Fruit fly (Drosophila melanogaster) whole organism, embryonic: Measurements from ENCODE around the gene CG8460.

Source experiments
- Ada2b ChIP-seq: fragments of 200-800 bp; sonication (Bioruptor generic); IDR thresholded peaks from 2 replicates; pipeline ENCODE4 v1.3.6; 2022; ENCODE audit warnings: missing biosample characterization, missing genetic modification characterization
- CG10209 ChIP-seq: fragments of 200-800 bp; sonication (Bioruptor generic); optimal IDR thresholded peaks from 3 replicates; lab custom pipeline; 2017; ENCODE audit warnings: missing biosample characterization, mild to moderate bottlenecking, missing genetic modification characterization, missing genetic modification reagents
- CG11695 ChIP-seq: fragments of 200-800 bp; sonication (Bioruptor generic); IDR thresholded peaks from 3 replicates; pipeline ENCODE4 v1.3.6; 2022; ENCODE audit warnings: missing biosample characterization, missing genetic modification characterization
- CG12071 ChIP-seq: fragments of 200-800 bp; sonication (Bioruptor generic); optimal IDR thresholded peaks from 3 replicates; lab custom pipeline; 2018; ENCODE audit warnings: missing biosample characterization, mild to moderate bottlenecking, missing genetic modification characterization
- CG14441 ChIP-seq: fragments of 200-800 bp; sonication (Bioruptor generic); IDR thresholded peaks from 2 replicates; pipeline ENCODE4 v1.3.6; 2022; ENCODE audit warnings: missing biosample characterization, missing genetic modification characterization
- CG14860 ChIP-seq: fragments of 200-800 bp; sonication (Bioruptor generic); IDR thresholded peaks from 3 replicates; pipeline ENCODE4 v1.3.6; 2022; ENCODE audit warnings: missing biosample characterization, missing genetic modification characterization; ENCODE audit not compliant: partially characterized antibody
- CG15601 ChIP-seq: fragments of 200-800 bp; sonication (Bioruptor generic); optimal IDR thresholded peaks from 3 replicates; lab custom pipeline; 2019; ENCODE audit warnings: missing biosample characterization, mild to moderate bottlenecking, missing genetic modification characterization, moderate library complexity
- CG16779 ChIP-seq: fragments of 200-800 bp; sonication (Bioruptor generic); IDR thresholded peaks from 2 replicates; pipeline ENCODE4 v1.3.6; 2022; ENCODE audit warnings: missing biosample characterization, missing genetic modification characterization
- CG17328 ChIP-seq: fragments of 200-800 bp; sonication (Bioruptor generic); IDR thresholded peaks from 2 replicates; pipeline ENCODE4 v1.3.6; 2022; ENCODE audit warnings: missing biosample characterization, missing genetic modification characterization
- CG17385 ChIP-seq: fragments of 200-800 bp; sonication (Bioruptor generic); optimal IDR thresholded peaks from 3 replicates; lab custom pipeline; 2018; ENCODE audit warnings: missing biosample characterization, mild to moderate bottlenecking, missing genetic modification characterization
- CG2116 ChIP-seq: fragments of 200-800 bp; sonication (Bioruptor generic); optimal IDR thresholded peaks from 3 replicates; lab custom pipeline; 2018; ENCODE audit warnings: missing biosample characterization, mild to moderate bottlenecking, missing genetic modification characterization
- CG33213 ChIP-seq: fragments of 200-800 bp; sonication (Bioruptor generic); optimal IDR thresholded peaks from 3 replicates; lab custom pipeline; 2016; ENCODE audit warnings: missing biosample characterization, missing genetic modification characterization
- CG4360 ChIP-seq: fragments of 200-800 bp; sonication (Bioruptor generic); IDR thresholded peaks from 2 replicates; pipeline ENCODE4 v1.3.6; 2022; ENCODE audit warnings: missing biosample characterization, missing genetic modification characterization
- CG4404 ChIP-seq: fragments of 200-800 bp; sonication (Bioruptor generic); IDR thresholded peaks from 2 replicates; pipeline ENCODE4 v1.3.6; 2022; ENCODE audit warnings: missing biosample characterization, missing genetic modification characterization
- CG5180 ChIP-seq: fragments of 200-800 bp; sonication (Bioruptor generic); optimal IDR thresholded peaks from 3 replicates; lab custom pipeline; 2017; ENCODE audit warnings: missing biosample characterization, missing genetic modification characterization, mild to moderate bottlenecking, moderate library complexity, missing genetic modification reagents
- CG5245 ChIP-seq: fragments of 200-800 bp; sonication (Bioruptor generic); optimal IDR thresholded peaks from 3 replicates; lab custom pipeline; 2016; ENCODE audit warnings: missing biosample characterization, missing genetic modification characterization
- CG8765 ChIP-seq: fragments of 200-800 bp; sonication (Bioruptor generic); IDR thresholded peaks from 2 replicates; pipeline ENCODE4 v1.3.6; 2022; ENCODE audit warnings: missing biosample characterization, missing genetic modification characterization
- CG9437 ChIP-seq: fragments of 200-800 bp; sonication (Bioruptor generic); optimal IDR thresholded peaks from 2 replicates; lab custom pipeline; 2018; ENCODE audit warnings: missing biosample characterization, mild to moderate bottlenecking, missing genetic modification characterization
- CrebB ChIP-seq: fragments of 200-800 bp; sonication (Bioruptor generic); optimal IDR thresholded peaks from 3 replicates; lab custom pipeline; 2018; ENCODE audit warnings: missing biosample characterization, mild to moderate bottlenecking, missing genetic modification characterization
- Dek ChIP-seq: fragments of 200-800 bp; sonication (Bioruptor generic); optimal IDR thresholded peaks from 3 replicates; lab custom pipeline; 2019; ENCODE audit warnings: missing biosample characterization, mild to moderate bottlenecking, missing genetic modification characterization, moderate library complexity
- Hr3 ChIP-seq: fragments of 200-800 bp; sonication (Bioruptor generic); optimal IDR thresholded peaks from 3 replicates; lab custom pipeline; 2016; ENCODE audit warnings: missing biosample characterization, missing genetic modification characterization
- Hr39 ChIP-seq: fragments of >200 bp; optimal IDR thresholded peaks from 2 replicates; lab custom pipeline; 2017
- Hsf ChIP-seq: fragments of 200-800 bp; sonication (Bioruptor generic); optimal IDR thresholded peaks from 3 replicates; lab custom pipeline; 2016; ENCODE audit warnings: missing biosample characterization, missing genetic modification characterization
- Lpt ChIP-seq: fragments of >200 bp; optimal IDR thresholded peaks from 2 replicates; lab custom pipeline; 2018; ENCODE audit warnings: missing biosample characterization, missing genetic modification characterization
- MTF-1 ChIP-seq: fragments of 200-800 bp; sonication (Bioruptor generic); optimal IDR thresholded peaks from 2 replicates; lab custom pipeline; 2018; ENCODE audit warnings: missing biosample characterization, mild to moderate bottlenecking, missing genetic modification characterization, borderline replicate concordance
- Meics ChIP-seq: fragments of 200-800 bp; sonication (Bioruptor generic); optimal IDR thresholded peaks from 2 replicates; lab custom pipeline; 2017; ENCODE audit warnings: missing biosample characterization, mild to moderate bottlenecking, missing genetic modification characterization
- Myb ChIP-seq: fragments of 200-800 bp; sonication (Bioruptor generic); optimal IDR thresholded peaks from 2 replicates; lab custom pipeline; 2016; ENCODE audit warnings: missing biosample characterization, missing genetic modification characterization
- NC2α ChIP-seq: fragments of 200-800 bp; sonication (Bioruptor generic); optimal IDR thresholded peaks from 2 replicates; lab custom pipeline; 2016; ENCODE audit warnings: missing biosample characterization, missing genetic modification characterization
- YL-1 ChIP-seq: fragments of 200-800 bp; sonication (Bioruptor generic); optimal IDR thresholded peaks from 3 replicates; lab custom pipeline; 2017; ENCODE audit warnings: missing biosample characterization, mild to moderate bottlenecking, missing genetic modification characterization
- ash1 ChIP-seq: fragments of 200-800 bp; sonication (Bioruptor generic); optimal IDR thresholded peaks from 2 replicates; lab custom pipeline; 2018; ENCODE audit warnings: missing biosample characterization, mild to moderate bottlenecking, missing genetic modification characterization
- bsh ChIP-seq, 2 experiments: fragments of 200-800 bp; sonication (Bioruptor generic); optimal IDR thresholded peaks; 2 replicates each; lab custom pipeline; 2017 to 2018; ENCODE audit warnings: mild to moderate bottlenecking in 2 of 2, missing biosample characterization in 2 of 2, missing genetic modification characterization in 2 of 2, moderate library complexity in 1 of 2
- chif ChIP-seq, 2 experiments: fragments of 200-800 bp; sonication (Bioruptor generic); optimal IDR thresholded peaks; 3 replicates each; lab custom pipeline; 2016; ENCODE audit warnings: missing biosample characterization in 2 of 2, missing genetic modification characterization in 2 of 2
- dm ChIP-seq: fragments of 200-800 bp; sonication (Bioruptor generic); optimal IDR thresholded peaks from 3 replicates; lab custom pipeline; 2016; ENCODE audit warnings: missing biosample characterization, missing genetic modification characterization
- dmrt99B ChIP-seq: fragments of 200-800 bp; sonication (Bioruptor generic); optimal IDR thresholded peaks from 2 replicates; lab custom pipeline; 2018; ENCODE audit warnings: missing biosample characterization, mild to moderate bottlenecking, missing genetic modification characterization, moderate library complexity
- dysf ChIP-seq: fragments of 200-800 bp; sonication (Bioruptor generic); IDR thresholded peaks from 3 replicates; pipeline ENCODE4 v1.3.6; 2022; ENCODE audit warnings: missing biosample characterization, missing genetic modification characterization
- eyg ChIP-seq: fragments of 200-800 bp; sonication (Bioruptor generic); optimal IDR thresholded peaks from 3 replicates; lab custom pipeline; 2016; ENCODE audit warnings: missing biosample characterization, missing genetic modification characterization
- ftz-f1 ChIP-seq: fragments of 200-800 bp; sonication (Bioruptor generic); optimal IDR thresholded peaks from 2 replicates; lab custom pipeline; 2016; ENCODE audit warnings: missing biosample characterization, missing genetic modification characterization
- gce ChIP-seq: fragments of 200-800 bp; sonication (Bioruptor generic); IDR thresholded peaks from 3 replicates; pipeline ENCODE4 v1.3.6; 2022; ENCODE audit warnings: missing biosample characterization, missing genetic modification characterization
- h ChIP-seq: fragments of >200 bp; optimal IDR thresholded peaks from 2 replicates; lab custom pipeline; 2017
- hb ChIP-seq: fragments of 200-800 bp; sonication (Bioruptor generic); IDR thresholded peaks from 3 replicates; pipeline ENCODE4 v1.3.6; 2022; ENCODE audit warnings: missing biosample characterization, missing genetic modification characterization; ENCODE audit not compliant: partially characterized antibody
- her ChIP-seq: fragments of 200-800 bp; sonication (Bioruptor generic); optimal IDR thresholded peaks from 2 replicates; lab custom pipeline; 2016; ENCODE audit warnings: missing biosample characterization, missing genetic modification characterization
- lbe ChIP-seq: fragments of 200-800 bp; sonication (Bioruptor generic); optimal IDR thresholded peaks from 2 replicates; lab custom pipeline; 2016; ENCODE audit warnings: missing biosample characterization, mild to moderate bottlenecking, missing genetic modification characterization
- pan ChIP-seq, 4 experiments: fragments of >200 bp in 3 of 4; fragments of 200-800 bp in 1 of 4; sonication (Bioruptor generic) in 1 of 4; optimal IDR thresholded peaks in 3 of 4; IDR thresholded peaks in 1 of 4; 2 replicates each; pipeline versions ENCODE4 v1.3.6 to Lab custom; 2017 to 2022; ENCODE audit warnings: missing biosample characterization in 2 of 4, missing genetic modification characterization in 2 of 4, mixed read lengths in 1 of 4
- peb ChIP-seq: fragments of 200-800 bp; sonication (Bioruptor generic); IDR thresholded peaks from 2 replicates; pipeline ENCODE4 v1.3.6; 2022; ENCODE audit warnings: missing biosample characterization, missing genetic modification characterization
- sens-2 ChIP-seq: fragments of 200-800 bp; sonication (Bioruptor generic); IDR thresholded peaks from 2 replicates; pipeline ENCODE4 v1.3.6; 2022; ENCODE audit warnings: missing biosample characterization, missing genetic modification characterization

The CG8460 gene

DNA sequence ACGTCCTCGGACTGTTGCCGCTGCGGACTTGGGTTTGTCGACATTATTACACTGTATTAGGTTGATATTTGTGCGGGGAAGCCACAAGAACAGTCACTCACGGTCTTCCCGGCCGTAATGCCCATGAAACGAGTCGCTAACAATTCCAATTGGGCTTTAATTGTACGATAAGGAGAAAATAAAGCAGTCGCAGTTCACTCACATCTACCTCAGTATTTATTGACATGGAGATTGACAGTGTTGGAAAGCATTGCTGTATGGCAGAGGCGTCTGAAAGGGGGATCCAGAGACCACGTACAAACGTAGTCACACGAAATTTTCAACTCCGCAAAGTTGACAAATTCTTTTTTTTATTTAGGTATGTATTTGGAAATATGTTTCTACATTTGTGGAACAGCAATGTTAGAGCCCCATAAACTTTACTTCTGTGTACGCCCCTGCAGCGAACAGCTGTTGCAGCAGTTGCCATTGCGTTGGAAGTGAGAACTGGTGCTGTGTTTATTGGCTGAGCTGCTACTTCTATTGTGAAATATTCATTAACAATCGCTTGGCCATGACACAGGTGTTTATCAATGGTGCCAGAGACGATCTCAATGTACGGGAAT is 15.8 kb downstream of the CG8460 start, which contains the start of the genes CG8372 and CG8360 (continued):
- TF ChIP-seq dysf (GFP tag; lab: Robert Waterston, UW) = peak; percentile 99
- peak; percentile 98 for TF ChIP-seq CG10209 (GFP tag; lab: Kevin White, UChicago)
- TF ChIP-seq CG17385 (GFP tag; lab: Kevin White, UChicago) = peak; percentile 97
- peak; percentile 99 for TF ChIP-seq CG5245 (GFP tag; lab: Kevin White, UChicago)
- peak; percentile 99 for TF ChIP-seq CG14441 (GFP tag; lab: Robert Waterston, UW)
- peak; percentile 99 for TF ChIP-seq peb (GFP tag; lab: Robert Waterston, UW)
- peak; percentile 98 for TF ChIP-seq gce (GFP tag; lab: Robert Waterston, UW)
- TF ChIP-seq CG4360 (GFP tag; lab: Robert Waterston, UW) = peak; percentile 90
- TF ChIP-seq Hsf (GFP tag; lab: Kevin White, UChicago) = peak; percentile 99
- TF ChIP-seq CG8765 (GFP tag; lab: Robert Waterston, UW) = peak; percentile 99
- TF ChIP-seq CG14860 (GFP tag; lab: Robert Waterston, UW) = no peak
- peak; percentile 95 for TF ChIP-seq ash1 (GFP tag; lab: Kevin White, UChicago)
- peak; percentile 99 for TF ChIP-seq CG4404 (GFP tag; lab: Robert Waterston, UW)
- peak; percentile 99 for TF ChIP-seq sens-2 (GFP tag; lab: Robert Waterston, UW)
- TF ChIP-seq CrebB = peak; percentile 97
- TF ChIP-seq NC2α (GFP tag; lab: Kevin White, UChicago) = peak; percentile 97
- TF ChIP-seq chif (GFP tag; optimal IDR thresholded peaks at IDR 0.05; lab: Kevin White, UChicago) = peak; percentile 99
- TF ChIP-seq hb = 0 out of 3 replicates have a peak, but pooled peaks have one; percentile 31
- TF ChIP-seq pan (optimal IDR thresholded peaks at IDR 0.05; lab: Kevin White, UChicago) = no peak
- TF ChIP-seq pan (GFP tag; optimal IDR thresholded peaks at IDR 0.05 in 1 of 2, IDR thresholded peaks at IDR 0.05 in 1 of 2) = peak in 1 of 2 experiments; percentile 100
- no peak for TF ChIP-seq h
- TF ChIP-seq MTF-1 (GFP tag; lab: Kevin White, UChicago) = peak; percentile 97
- peak; percentile 91 for TF ChIP-seq CG5180 (GFP tag; lab: Kevin White, UChicago)
- TF ChIP-seq CG15601 (tag; lab: Kevin White, UChicago) = peak; percentile 97
- TF ChIP-seq CG9437 = peak; percentile 95
- TF ChIP-seq ftz-f1 = peak; percentile 82
- TF ChIP-seq Hr3 (GFP tag; lab: Kevin White, UChicago) = peak; percentile 99
- TF ChIP-seq Meics (GFP tag; lab: Kevin White, UChicago) = peak; percentile 98
- TF ChIP-seq CG11695 (GFP tag; lab: Robert Waterston, UW) = peak; percentile 99
- peak; percentile 98 for TF ChIP-seq her (GFP tag; lab: Kevin White, UChicago)
- peak; percentile 91 for TF ChIP-seq CG2116
- TF ChIP-seq Lpt (GFP tag; lab: Kevin White, UChicago) = no peak
- peak; percentile 95 for TF ChIP-seq Myb (GFP tag; lab: Kevin White, UChicago)
- peak; percentile 98 to 99 for TF ChIP-seq bsh (GFP tag; optimal IDR thresholded peaks at IDR 0.05; lab: Kevin White, UChicago)
- TF ChIP-seq dm (GFP tag; lab: Kevin White, UChicago) = peak; percentile 98
- peak; percentile 99 for TF ChIP-seq eyg (GFP tag; lab: Kevin White, UChicago)
- TF ChIP-seq Ada2b = peak; percentile 99
- peak; percentile 98 for TF ChIP-seq CG16779 (GFP tag; lab: Robert Waterston, UW)
- TF ChIP-seq Dek = peak; percentile 98
- TF ChIP-seq Hr39 (lab: Kevin White, UChicago) = no peak
- peak; percentile 99 for TF ChIP-seq CG33213 (GFP tag; lab: Kevin White, UChicago)
- peak; percentile 99 for TF ChIP-seq lbe (GFP tag; lab: Kevin White, UChicago)
- peak; percentile 99 for TF ChIP-seq CG12071 (GFP tag; lab: Kevin White, UChicago)
- TF ChIP-seq dmrt99B = peak; percentile 98
- TF ChIP-seq CG17328 = peak; percentile 99
- TF ChIP-seq YL-1 (GFP tag; lab: Kevin White, UChicago) = peak; percentile 99
- TF ChIP-seq, all 482 proteins: peak for 454
